Worm (Caenorhabditis elegans) whole organism, young adult: ENCODE results near the gene C56G2.9.
A peak's percentile ranks its signal among the peaks of the same experiment; 100 is the strongest.

Source experiments
- B0035.1 ChIP-seq: sonication (generic microtip); optimal IDR thresholded peaks from 2 replicates; lab custom pipeline; 2016; ENCODE audit warnings: missing genetic modification characterization, mild to moderate bottlenecking, missing compliant biosample characterization, missing genotype, missing genetic modification reagents
- C06A6.2 ChIP-seq: fragments of 200-800 bp; sonication (Bioruptor generic); conservative IDR thresholded peaks from 2 replicates; pipeline ENCODE4 v1.3.6; 2022; ENCODE audit warnings: missing genetic modification characterization, missing compliant biosample characterization
- F10E7.11 ChIP-seq: sonication (generic microtip); optimal IDR thresholded peaks from 2 replicates; lab custom pipeline; 2017; ENCODE audit warnings: mild to moderate bottlenecking, missing genetic modification characterization, moderate library complexity, missing compliant biosample characterization
- F22D6.2 ChIP-seq: sonication (generic microtip); optimal IDR thresholded peaks from 2 replicates; lab custom pipeline; 2016; ENCODE audit warnings: mild to moderate bottlenecking, missing genetic modification characterization, missing compliant biosample characterization
- F33H1.4 ChIP-seq: fragments of 200-800 bp; sonication (Bioruptor generic); IDR thresholded peaks from 2 replicates; pipeline ENCODE4 v1.3.6; 2022; ENCODE audit warnings: missing genetic modification reagents, missing genetic modification characterization, missing compliant biosample characterization
- F37B4.10 ChIP-seq: fragments of 200-800 bp; sonication (Bioruptor generic); IDR thresholded peaks from 2 replicates; pipeline ENCODE4 v1.3.6; 2022; ENCODE audit warnings: missing genetic modification characterization, missing compliant biosample characterization
- F52B5.7 ChIP-seq: sonication (generic microtip); optimal IDR thresholded peaks from 2 replicates; lab custom pipeline; 2016; ENCODE audit warnings: mild to moderate bottlenecking, missing genetic modification characterization, missing compliant biosample characterization
- K11D2.4 ChIP-seq: fragments of 200-800 bp; sonication (Bioruptor generic); IDR thresholded peaks from 2 replicates; pipeline ENCODE4 v1.3.6; 2022; ENCODE audit warnings: missing genetic modification reagents, missing genetic modification characterization, missing compliant biosample characterization
- ZK185.1 ChIP-seq: sonication (generic microtip); optimal IDR thresholded peaks from 2 replicates; lab custom pipeline; 2016; ENCODE audit warnings: mild to moderate bottlenecking, missing genetic modification characterization, missing compliant biosample characterization; ENCODE audit not compliant: poor library complexity, severe bottlenecking
- akir-1 ChIP-seq: fragments of 200-800 bp; sonication (Bioruptor generic); optimal IDR thresholded peaks from 2 replicates; lab custom pipeline; 2018; ENCODE audit warnings: mild to moderate bottlenecking, missing genetic modification characterization, moderate library complexity, missing compliant biosample characterization
- aptf-2 ChIP-seq: fragments of 200-800 bp; sonication (Bioruptor generic); conservative IDR thresholded peaks from 2 replicates; pipeline ENCODE4 v1.3.6; 2022; ENCODE audit warnings: missing genetic modification reagents, missing genetic modification characterization, missing compliant biosample characterization
- atf-7 ChIP-seq: sonication (generic microtip); optimal IDR thresholded peaks from 2 replicates; lab custom pipeline; 2017; ENCODE audit warnings: mild to moderate bottlenecking, missing genetic modification characterization, missing compliant biosample characterization
- athp-1 ChIP-seq: sonication (generic microtip); optimal IDR thresholded peaks from 2 replicates; lab custom pipeline; 2017; ENCODE audit warnings: mild to moderate bottlenecking, missing genetic modification characterization, missing compliant biosample characterization
- attf-6 ChIP-seq: fragments of 200-800 bp; sonication (Bioruptor generic); IDR thresholded peaks from 2 replicates; pipeline ENCODE4 v1.3.6; 2022; ENCODE audit warnings: missing genetic modification reagents, missing genetic modification characterization, missing compliant biosample characterization
- bed-2 ChIP-seq: fragments of 200-800 bp; sonication (Bioruptor generic); IDR thresholded peaks from 2 replicates; pipeline ENCODE4 v1.3.6; 2022; ENCODE audit warnings: missing genetic modification reagents, missing genetic modification characterization, missing compliant biosample characterization
- cebp-1 ChIP-seq, 2 experiments: fragments of 200-800 bp in 1 of 2; sonication (Bioruptor generic) in 1 of 2; sonication (generic microtip) in 1 of 2; IDR thresholded peaks in 1 of 2; optimal IDR thresholded peaks in 1 of 2; 2 replicates each; pipeline versions ENCODE4 v1.3.6 to Lab custom; 2017 to 2022; ENCODE audit warnings: missing compliant biosample characterization in 2 of 2, missing genetic modification characterization in 2 of 2, mild to moderate bottlenecking in 1 of 2, missing genetic modification reagents in 1 of 2, moderate library complexity in 1 of 2
- cebp-2 ChIP-seq: fragments of 200-800 bp; sonication (Bioruptor generic); IDR thresholded peaks from 2 replicates; pipeline ENCODE4 v1.3.6; 2022; ENCODE audit warnings: missing genetic modification characterization, missing compliant biosample characterization
- ceh-100 ChIP-seq: fragments of 200-800 bp; sonication (Bioruptor generic); IDR thresholded peaks from 2 replicates; pipeline ENCODE4 v1.3.6; 2022; ENCODE audit warnings: missing genetic modification reagents, missing genetic modification characterization, missing compliant biosample characterization
- ceh-27 ChIP-seq: fragments of 200-800 bp; sonication (Bioruptor generic); optimal IDR thresholded peaks from 2 replicates; lab custom pipeline; 2018; ENCODE audit warnings: mild to moderate bottlenecking, missing genetic modification characterization, moderate library complexity, missing compliant biosample characterization
- ceh-40 ChIP-seq: fragments of 200-800 bp; sonication (Bioruptor generic); IDR thresholded peaks from 2 replicates; pipeline ENCODE4 v1.3.6; 2022; ENCODE audit warnings: missing genetic modification characterization, missing compliant biosample characterization
- ceh-79 ChIP-seq: sonication (generic microtip); optimal IDR thresholded peaks from 2 replicates; lab custom pipeline; 2017; ENCODE audit warnings: mild to moderate bottlenecking, missing genetic modification characterization, missing compliant biosample characterization
- ceh-91 ChIP-seq: fragments of 200-800 bp; sonication (Bioruptor generic); IDR thresholded peaks from 2 replicates; pipeline ENCODE4 v1.3.6; 2022; ENCODE audit warnings: missing genetic modification reagents, missing genetic modification characterization, missing compliant biosample characterization
- chd-7 ChIP-seq: sonication (generic microtip); optimal IDR thresholded peaks from 2 replicates; lab custom pipeline; 2016; ENCODE audit warnings: mild to moderate bottlenecking, missing genetic modification characterization, moderate library complexity, missing compliant biosample characterization
- dpff-1 ChIP-seq: sonication (generic microtip); optimal IDR thresholded peaks from 2 replicates; lab custom pipeline; 2017; ENCODE audit warnings: mild to moderate bottlenecking, missing genetic modification characterization, missing compliant biosample characterization
- dpl-1 ChIP-seq: fragments of 150-350 bp; optimal IDR thresholded peaks from 2 replicates; lab custom pipeline; 2014; ENCODE audit warnings: missing biosample characterization, missing genetic modification reagents, missing genetic modification characterization
- egl-44 ChIP-seq: fragments of 200-800 bp; sonication (Bioruptor generic); IDR thresholded peaks from 2 replicates; pipeline ENCODE4 v1.3.6; 2022; ENCODE audit warnings: missing genetic modification reagents, missing genetic modification characterization, missing compliant biosample characterization
- gei-17 ChIP-seq: fragments of 200-800 bp; sonication (Bioruptor generic); optimal IDR thresholded peaks from 2 replicates; lab custom pipeline; 2018; ENCODE audit warnings: mild to moderate bottlenecking, missing genetic modification characterization, missing compliant biosample characterization
- hlh-12 ChIP-seq: sonication (generic microtip); optimal IDR thresholded peaks from 2 replicates; lab custom pipeline; 2016; ENCODE audit warnings: missing genetic modification characterization, missing compliant biosample characterization
- lag-1 ChIP-seq: fragments of 200-800 bp; sonication (Bioruptor generic); IDR thresholded peaks from 2 replicates; pipeline ENCODE4 v1.3.6; 2022; ENCODE audit warnings: missing genetic modification reagents, missing genetic modification characterization, missing compliant biosample characterization
- lin-35 ChIP-seq, 3 experiments: fragments of 150-350 bp in 2 of 3; sonication (generic microtip) in 1 of 3; optimal IDR thresholded peaks; 2 replicates each; lab custom pipeline; 2014 to 2018; ENCODE audit warnings: missing biosample characterization in 3 of 3, missing genetic modification characterization in 3 of 3, missing genetic modification reagents in 3 of 3
- lin-54 ChIP-seq: fragments of 200-800 bp; sonication (Bioruptor generic); optimal IDR thresholded peaks from 2 replicates; lab custom pipeline; 2018; ENCODE audit warnings: mild to moderate bottlenecking, missing genetic modification characterization, missing compliant biosample characterization
- madf-10 ChIP-seq: sonication (generic microtip); optimal IDR thresholded peaks from 2 replicates; lab custom pipeline; 2016; ENCODE audit warnings: mild to moderate bottlenecking, missing genetic modification characterization, missing compliant biosample characterization
- madf-3 ChIP-seq: fragments of 200-800 bp; sonication (Bioruptor generic); IDR thresholded peaks from 2 replicates; pipeline ENCODE4 v1.3.6; 2022; ENCODE audit warnings: missing genetic modification reagents, missing genetic modification characterization, missing compliant biosample characterization
- nfya-1 ChIP-seq: sonication (generic microtip); optimal IDR thresholded peaks from 2 replicates; lab custom pipeline; 2017; ENCODE audit warnings: antibody characterized with exemption, missing compliant biosample characterization, missing genetic modification characterization, borderline replicate concordance; ENCODE audit not compliant: insufficient read depth
- nfya-2 ChIP-seq: fragments of 200-800 bp; sonication (Bioruptor generic); IDR thresholded peaks from 2 replicates; pipeline ENCODE4 v1.3.6; 2022; ENCODE audit warnings: missing genetic modification reagents, missing genetic modification characterization, missing compliant biosample characterization
- nhr-80 ChIP-seq: sonication (generic microtip); optimal IDR thresholded peaks from 2 replicates; lab custom pipeline; 2016; ENCODE audit warnings: missing genetic modification characterization, missing compliant biosample characterization
- nhr-90 ChIP-seq: sonication (generic microtip); optimal IDR thresholded peaks from 2 replicates; lab custom pipeline; 2016; ENCODE audit warnings: missing genotype, mild to moderate bottlenecking, missing genetic modification characterization, missing compliant biosample characterization
- rcor-1 ChIP-seq: fragments of 200-800 bp; sonication (Bioruptor generic); IDR thresholded peaks from 2 replicates; pipeline ENCODE4 v1.3.6; 2022; ENCODE audit warnings: missing genetic modification reagents, missing genetic modification characterization, missing compliant biosample characterization
- repo-1 ChIP-seq: sonication (generic microtip); optimal IDR thresholded peaks from 2 replicates; lab custom pipeline; 2017; ENCODE audit warnings: mild to moderate bottlenecking, missing genetic modification characterization, missing compliant biosample characterization
- sdz-38 ChIP-seq: sonication (generic microtip); optimal IDR thresholded peaks from 2 replicates; lab custom pipeline; 2016; ENCODE audit warnings: missing genotype, missing genetic modification characterization, missing compliant biosample characterization
- snpc-1.3 ChIP-seq: sonication (generic microtip); optimal IDR thresholded peaks from 2 replicates; lab custom pipeline; 2017; ENCODE audit warnings: missing genetic modification characterization, mild to moderate bottlenecking, missing compliant biosample characterization, antibody characterized with exemption, moderate library complexity, missing genotype, missing genetic modification reagents; ENCODE audit not compliant: insufficient read depth
- snpc-4 ChIP-seq, 5 experiments: fragments of 150-350 bp in 1 of 5; sonication (generic microtip) in 4 of 5; optimal IDR thresholded peaks; 2 replicates each; lab custom pipeline; 2014 to 2018; ENCODE audit warnings: missing genetic modification characterization in 5 of 5, missing biosample characterization in 3 of 5, antibody characterized with exemption in 2 of 5, mild to moderate bottlenecking in 2 of 5, missing compliant biosample characterization in 2 of 5, missing genotype in 2 of 5, moderate library complexity in 2 of 5, missing genetic modification reagents in 1 of 5
- somi-1 ChIP-seq: fragments of 200-800 bp; sonication (Bioruptor generic); optimal IDR thresholded peaks from 2 replicates; lab custom pipeline; 2018; ENCODE audit warnings: mild to moderate bottlenecking, missing genetic modification characterization, missing compliant biosample characterization
- xnd-1 ChIP-seq: sonication (generic microtip); optimal IDR thresholded peaks from 2 replicates; lab custom pipeline; 2016; ENCODE audit warnings: missing genotype, missing genetic modification reagents, missing genetic modification characterization, missing compliant biosample characterization
- zfh-2 ChIP-seq: fragments of 200-800 bp; sonication (Bioruptor generic); conservative IDR thresholded peaks from 2 replicates; pipeline ENCODE4 v1.3.6; 2022; ENCODE audit warnings: missing genetic modification reagents, missing genetic modification characterization, missing compliant biosample characterization

C56G2.9 gene

DNA sequence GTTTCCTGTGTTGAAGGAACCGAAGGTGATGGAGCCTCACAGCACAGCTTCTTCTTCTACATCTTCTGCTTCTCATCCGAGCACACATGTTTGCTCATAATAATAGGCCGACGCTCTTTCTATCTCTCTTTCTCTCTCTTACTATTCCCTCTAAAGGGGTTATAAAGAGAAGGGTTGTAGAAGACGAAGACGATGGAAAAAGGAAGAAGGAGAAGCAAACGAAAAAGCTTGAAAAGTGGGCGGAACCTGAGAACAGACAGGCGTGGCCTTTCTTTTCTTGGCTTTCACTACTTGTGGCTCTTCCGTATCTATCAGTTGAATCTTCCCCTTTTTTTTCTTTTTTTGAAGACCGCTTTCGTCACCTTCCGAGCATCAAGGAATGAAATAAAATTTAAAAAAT is 35.3 kb downstream of the C56G2.9 start:
- TF ChIP-seq attf-6 (GFP tag; lab: Robert Waterston, UW) (no peak), F33H1.4 (no peak), nfya-1 (tag; lab: Kevin White, UChicago) (no peak), bed-2 (GFP tag; lab: Robert Waterston, UW) (no peak), egl-44 (no peak), ceh-40 (no peak), ceh-79 (no peak), chd-7 (no peak), akir-1 (GFP tag; lab: Kevin White, UChicago) (no peak), atf-7 (tag; lab: Kevin White, UChicago) (no peak), ceh-100 (GFP tag; lab: Robert Waterston, UW) (no peak), rcor-1 (GFP tag; lab: Robert Waterston, UW) (no peak)

DNA sequence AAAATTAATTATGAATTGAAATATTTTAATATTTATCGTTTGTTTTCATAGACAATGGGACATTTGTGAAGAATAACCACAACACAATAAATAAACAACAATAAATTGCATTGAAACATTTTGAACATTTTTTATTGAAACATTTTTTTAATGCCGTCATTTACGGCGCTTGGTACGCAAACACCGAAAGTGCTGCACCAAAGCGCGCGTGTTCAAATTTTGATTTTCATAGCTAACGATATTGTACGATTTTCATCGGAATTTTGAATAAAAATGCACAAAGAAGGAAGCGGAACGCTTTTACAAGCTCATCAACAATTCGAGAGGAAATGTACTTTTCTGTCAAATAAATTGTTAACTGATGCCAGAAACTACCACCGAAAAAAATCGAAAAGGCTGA is 39.3 kb downstream of the C56G2.9 start:
- TF ChIP-seq F37B4.10 (GFP tag; lab: Robert Waterston, UW) (no peak), lin-54 (peak; percentile 16), athp-1 (tag; lab: Kevin White, UChicago) (no peak), dpl-1 (peak; percentile 2)

DNA sequence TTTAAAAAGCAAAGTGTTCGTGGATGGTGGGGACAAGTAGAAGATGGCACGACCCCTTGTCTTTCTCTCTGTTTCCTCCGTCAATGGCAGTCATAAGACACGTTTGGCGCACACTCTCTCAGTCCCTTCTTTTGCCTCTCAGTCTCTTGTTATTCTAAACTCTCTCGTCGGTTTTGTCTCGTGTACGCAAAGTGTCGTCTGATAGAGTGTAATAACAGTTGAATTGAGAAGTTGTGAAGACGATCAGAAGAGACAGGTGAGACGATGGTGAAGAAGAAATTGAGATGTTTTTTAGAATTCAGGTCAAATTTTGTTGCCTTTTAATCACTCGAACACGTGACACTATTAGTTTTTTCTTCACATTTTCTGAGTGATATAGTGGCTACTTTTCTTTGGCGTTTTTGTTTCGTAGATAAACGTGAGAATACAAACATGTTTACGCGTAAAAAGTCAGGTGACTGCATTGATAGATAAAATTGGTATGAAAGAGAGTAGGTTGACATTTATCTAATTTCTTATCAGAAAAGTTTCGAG is 39.9 kb downstream of the C56G2.9 start, which contains the start of gene F47D12.9:
TSS of gene F47D12.9 (minus strand) at position 267 of the 534 bp plus-strand sequence.
- TF ChIP-seq cebp-1 (GFP tag; IDR thresholded peaks at IDR 0.05; lab: Robert Waterston, UW) (no peak), cebp-1 (tag; optimal IDR thresholded peaks at IDR 0.05; lab: Kevin White, UChicago) (peak; percentile 74), lag-1 (no peak), hlh-12 (tag; lab: Kevin White, UChicago) (no peak), ceh-27 (peak; percentile 78), attf-6 (GFP tag; lab: Robert Waterston, UW) (no peak), snpc-1.3 (tag; lab: Kevin White, UChicago) (no peak), madf-3 (no peak), repo-1 (tag; lab: Kevin White, UChicago) (no peak), gei-17 (GFP tag; lab: Kevin White, UChicago) (no peak), zfh-2 (GFP tag; lab: Robert Waterston, UW) (no peak), xnd-1 (tag; lab: Kevin White, UChicago) (no peak), aptf-2 (GFP tag; lab: Robert Waterston, UW) (no peak), snpc-4 (GFP tag; optimal IDR thresholded peaks at IDR 0.05; lab: Kevin White, UChicago) (no peak), snpc-4 (tag; optimal IDR thresholded peaks at IDR 0.05; lab: Kevin White, UChicago) (peak in 2 of 4 experiments; percentile 8 to 39), cebp-2 (GFP tag; lab: Robert Waterston, UW) (no peak), nhr-90 (tag; lab: Kevin White, UChicago) (no peak), somi-1 (GFP tag; lab: Kevin White, UChicago) (peak; percentile 80), F22D6.2 (tag; lab: Kevin White, UChicago) (peak; percentile 30), madf-10 (tag; lab: Kevin White, UChicago) (no peak), ZK185.1 (tag; lab: Kevin White, UChicago) (no peak), ceh-91 (no peak), egl-44 (no peak), lin-54 (peak; percentile 16), B0035.1 (tag; lab: Kevin White, UChicago) (no peak), F10E7.11 (tag; lab: Kevin White, UChicago) (no peak), nhr-80 (tag; lab: Kevin White, UChicago) (peak; percentile 61), athp-1 (tag; lab: Kevin White, UChicago) (no peak), dpff-1 (tag; lab: Kevin White, UChicago) (no peak), lin-35 (GFP tag; optimal IDR thresholded peaks at IDR 0.05; lab: Kevin White, UChicago) (no peak), K11D2.4 (GFP tag; lab: Robert Waterston, UW) (peak; percentile 47; the same call in 1 of the 2 replicates), sdz-38 (tag; lab: Kevin White, UChicago) (no peak), nfya-2 (GFP tag; lab: Robert Waterston, UW) (no peak), F52B5.7 (tag; lab: Kevin White, UChicago) (no peak), C06A6.2 (GFP tag; lab: Robert Waterston, UW) (0 out of 2 replicates have a peak, but pooled peaks have one; percentile 26)
